Fruit fly (Drosophila melanogaster): ENCODE measurements around the gene CG2211.

- TF ChIP-seq CG3919 (GFP tag; optimal IDR thresholded peaks at IDR 0.05) (no peak), OdsH (GFP tag; optimal IDR thresholded peaks at IDR 0.05) (no peak), fd59A (GFP tag; optimal IDR thresholded peaks at IDR 0.05) (no peak)
Measured at dm6 chr3L:1324818-1325625, 10.1 kb downstream of the CG2211 start.

All from whole organism, prepupa.